Fruit fly (Drosophila melanogaster): ENCODE data around the gene Gr89a.

- TF ChIP-seq ey (GFP tag; optimal IDR thresholded peaks at IDR 0.05), result no peak
- no peak for TF ChIP-seq usp (GFP tag; optimal IDR thresholded peaks at IDR 0.05)
- no peak for TF ChIP-seq OdsH (GFP tag; optimal IDR thresholded peaks at IDR 0.05)
- no peak for TF ChIP-seq pan (optimal IDR thresholded peaks at IDR 0.05)
These were observed 4.0 kb upstream of the Gr89a start, which contains the start of gene CG42342 for dm6 chr3R:16502595-16503305.

All from whole organism, wandering third instar larva.